Fruit fly (Drosophila melanogaster): Measurements from ENCODE around the gene scaf6.

Gene scaf6

DNA sequence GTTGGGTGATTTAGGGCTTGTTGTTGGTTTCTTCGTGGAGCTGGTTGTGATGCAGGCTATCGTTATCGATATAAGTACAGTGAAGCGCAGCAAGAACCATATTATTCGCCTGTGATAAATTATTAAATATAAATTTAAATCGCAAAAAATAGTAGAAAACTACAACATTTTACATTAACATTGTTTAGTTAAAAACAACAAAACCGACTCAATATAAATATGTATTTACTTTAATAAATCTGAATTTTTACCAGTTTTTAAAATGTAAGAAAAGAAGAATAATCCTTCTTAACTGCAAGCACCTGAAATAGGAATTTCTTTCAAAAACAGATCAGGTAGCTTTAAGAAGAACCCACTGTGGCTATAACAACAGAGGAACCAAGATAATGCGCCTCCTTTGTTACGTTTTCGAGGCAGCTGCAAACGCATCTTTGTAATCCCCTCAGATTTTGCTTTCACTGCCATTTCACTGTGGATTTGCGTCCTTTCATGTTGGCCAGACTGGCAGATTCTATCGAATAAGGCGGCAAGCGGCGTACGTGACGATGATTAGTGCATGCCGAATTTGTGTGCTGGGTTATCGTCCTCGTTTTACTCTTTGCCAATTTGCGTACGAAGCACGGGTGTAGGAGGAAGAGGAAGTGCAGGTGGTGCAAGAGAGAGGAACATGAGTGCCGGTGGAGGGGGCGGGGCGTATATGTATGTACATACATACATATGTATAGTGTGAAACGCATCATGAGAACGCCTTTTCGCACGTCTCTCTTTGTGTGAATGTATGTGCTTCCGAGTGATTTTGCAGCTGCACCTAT, 31.7 kb downstream of the scaf6 start (continued):
- TF ChIP-seq Ets21C (GFP tag; optimal IDR thresholded peaks at IDR 0.05) (peak; percentile 21), CG6854 (GFP tag; optimal IDR thresholded peaks at IDR 0.05) (no peak), Sox14 (GFP tag; optimal IDR thresholded peaks at IDR 0.05) (peak; percentile 34), net (GFP tag; optimal IDR thresholded peaks at IDR 0.05) (no peak), CG31627 (GFP tag; optimal IDR thresholded peaks at IDR 0.05) (peak; percentile 9), CG11902 (GFP tag; optimal IDR thresholded peaks at IDR 0.05) (no peak), CG3919 (GFP tag; optimal IDR thresholded peaks at IDR 0.05) (peak; percentile 10), Eip75B (GFP tag; optimal IDR thresholded peaks at IDR 0.05) (no peak)

- TF ChIP-seq CG32006 (GFP tag; optimal IDR thresholded peaks at IDR 0.05): peak; percentile 26
- peak; percentile 34 for TF ChIP-seq CG10669 (GFP tag; optimal IDR thresholded peaks at IDR 0.05)
- peak; percentile 56 for TF ChIP-seq OdsH (GFP tag; optimal IDR thresholded peaks at IDR 0.05)
- TF ChIP-seq CG4318 (GFP tag; optimal IDR thresholded peaks at IDR 0.05): no peak
- no peak for TF ChIP-seq CG15336 (GFP tag; IDR thresholded peaks at IDR 0.05)
- TF ChIP-seq spab (GFP tag; optimal IDR thresholded peaks at IDR 0.05): no peak
- peak; percentile 29 for TF ChIP-seq CG16779 (tag; optimal IDR thresholded peaks at IDR 0.05)
- TF ChIP-seq svp (GFP tag): peak; percentile 97
- TF ChIP-seq Ets21C (GFP tag; optimal IDR thresholded peaks at IDR 0.05): no peak
- TF ChIP-seq Sox102F (GFP tag; optimal IDR thresholded peaks at IDR 0.05): peak; percentile 6
- no peak for TF ChIP-seq Hr38 (GFP tag; optimal IDR thresholded peaks at IDR 0.05)
- no peak for TF ChIP-seq dac (GFP tag; optimal IDR thresholded peaks at IDR 0.05)
- TF ChIP-seq Ets96B (tag; optimal IDR thresholded peaks at IDR 0.05): no peak
- no peak for TF ChIP-seq fd85E (GFP tag; optimal IDR thresholded peaks at IDR 0.05)
- peak; percentile 43 for TF ChIP-seq CG6854 (GFP tag; optimal IDR thresholded peaks at IDR 0.05)
- peak; percentile 99 for TF ChIP-seq fkh (GFP tag; optimal IDR thresholded peaks at IDR 0.05)
- TF ChIP-seq Met (GFP tag; optimal IDR thresholded peaks at IDR 0.05): peak; percentile 32
- TF ChIP-seq topi (GFP tag; optimal IDR thresholded peaks at IDR 0.05): peak; percentile 29
- TF ChIP-seq CG9139 (GFP tag; optimal IDR thresholded peaks at IDR 0.05): peak; percentile 49
- TF ChIP-seq CG8119 (GFP tag; IDR thresholded peaks at IDR 0.05): no peak; the same call in 2 of the 3 replicates
- peak in 1 of 2 experiments; percentile 14 for TF ChIP-seq salr (GFP tag; optimal IDR thresholded peaks at IDR 0.05)
- peak; percentile 29 for TF ChIP-seq eg (GFP tag; IDR thresholded peaks at IDR 0.05)
- peak; percentile 21 for TF ChIP-seq Eip93F (GFP tag; optimal IDR thresholded peaks at IDR 0.05)
- TF ChIP-seq CG6163 (GFP tag; IDR thresholded peaks at IDR 0.05): peak; percentile 35
- no peak for TF ChIP-seq CG11294 (GFP tag; IDR thresholded peaks at IDR 0.05)
- peak; percentile 50 for TF ChIP-seq Lpt (GFP tag; optimal IDR thresholded peaks at IDR 0.05)
- TF ChIP-seq Gug (GFP tag; IDR thresholded peaks at IDR 0.05): peak; percentile 46
- TF ChIP-seq CG6276 (GFP tag; optimal IDR thresholded peaks at IDR 0.05): no peak
- TF ChIP-seq CG10631 (GFP tag; optimal IDR thresholded peaks at IDR 0.05): no peak
- TF ChIP-seq Eip78C (GFP tag): peak; percentile 70
- no peak for TF ChIP-seq achi (GFP tag; optimal IDR thresholded peaks at IDR 0.05)
- TF ChIP-seq cyc (GFP tag; optimal IDR thresholded peaks at IDR 0.05): peak; percentile 15
- TF ChIP-seq CG3032 (tag; optimal IDR thresholded peaks at IDR 0.05): no peak
- TF ChIP-seq CG6808 (GFP tag; optimal IDR thresholded peaks at IDR 0.05): no peak
- TF ChIP-seq CG8632 (GFP tag; optimal IDR thresholded peaks at IDR 0.05): peak; percentile 38
- no peak for TF ChIP-seq Sox15 (GFP tag; optimal IDR thresholded peaks at IDR 0.05)
- peak; percentile 100 for TF ChIP-seq vri (GFP tag; optimal IDR thresholded peaks at IDR 0.05)
- TF ChIP-seq CG11902 (GFP tag; optimal IDR thresholded peaks at IDR 0.05): peak; percentile 12
- TF ChIP-seq acj6 (GFP tag; optimal IDR thresholded peaks at IDR 0.05): peak; percentile 29
- TF ChIP-seq pdm3 (GFP tag; optimal IDR thresholded peaks at IDR 0.05): peak; percentile 26
- peak; percentile 41 for TF ChIP-seq dsx (GFP tag; optimal IDR thresholded peaks at IDR 0.05; ENCODE audit: poor library complexity, severe bottlenecking)
- peak; percentile 75 for TF ChIP-seq Sox14 (GFP tag; optimal IDR thresholded peaks at IDR 0.05)
- peak; percentile 47 for TF ChIP-seq esn (GFP tag; optimal IDR thresholded peaks at IDR 0.05)
- TF ChIP-seq CG31627 (GFP tag; optimal IDR thresholded peaks at IDR 0.05): peak; percentile 46
These were observed 32.5 kb downstream of the scaf6 start for dm6 chr3L:17009715-17010491.
